Worm (Caenorhabditis elegans) whole organism, mixed stage, embryonic: ENCODE results near the gene C26B2.2.

Experiments used
- M03D4.4 ChIP-seq: sonication (generic microtip); optimal IDR thresholded peaks from 2 replicates; lab custom pipeline; 2017; ENCODE audit warnings: mild to moderate bottlenecking, missing genetic modification characterization, missing compliant biosample characterization
- bed-3 ChIP-seq: fragments of 200-800 bp; sonication (Bioruptor generic); optimal IDR thresholded peaks from 3 replicates; lab custom pipeline; 2018; ENCODE audit warnings: mild to moderate bottlenecking, missing genetic modification characterization, moderate library complexity, missing compliant biosample characterization
- blmp-1 ChIP-seq: fragments of 150-350 bp; optimal IDR thresholded peaks from 2 replicates; lab custom pipeline; 2014; ENCODE audit warnings: missing biosample characterization, missing genetic modification characterization
- ceh-39 ChIP-seq: fragments of 150-350 bp; optimal IDR thresholded peaks from 2 replicates; lab custom pipeline; 2014; ENCODE audit warnings: missing biosample characterization, missing genetic modification characterization
- ceh-43 ChIP-seq: fragments of 200-800 bp; sonication (Bioruptor generic); optimal IDR thresholded peaks from 2 replicates; lab custom pipeline; 2018; ENCODE audit warnings: mild to moderate bottlenecking, missing genetic modification characterization, moderate library complexity, missing compliant biosample characterization
- ceh-83 ChIP-seq: fragments of 200-800 bp; sonication (Bioruptor generic); optimal IDR thresholded peaks from 2 replicates; lab custom pipeline; 2018; ENCODE audit warnings: mild to moderate bottlenecking, missing genetic modification characterization, missing compliant biosample characterization
- ces-1 ChIP-seq: fragments of 150-350 bp; optimal IDR thresholded peaks from 2 replicates; lab custom pipeline; 2014; ENCODE audit warnings: missing biosample characterization, missing genetic modification reagents, missing genetic modification characterization
- cnd-1 ChIP-seq: fragments of 200-800 bp; sonication (Bioruptor generic); optimal IDR thresholded peaks from 2 replicates; lab custom pipeline; 2018; ENCODE audit warnings: mild to moderate bottlenecking, missing genetic modification characterization, missing compliant biosample characterization
- drap-1 ChIP-seq: fragments of 200-800 bp; sonication (Bioruptor generic); optimal IDR thresholded peaks from 3 replicates; lab custom pipeline; 2018; ENCODE audit warnings: mild to moderate bottlenecking, missing genetic modification characterization, missing compliant biosample characterization
- flh-1 ChIP-seq: fragments of 200-800 bp; sonication (Bioruptor generic); optimal IDR thresholded peaks from 2 replicates; lab custom pipeline; 2018; ENCODE audit warnings: mild to moderate bottlenecking, missing genetic modification characterization, moderate library complexity, missing compliant biosample characterization
- ham-2 ChIP-seq: fragments of 200-800 bp; sonication (Bioruptor generic); optimal IDR thresholded peaks from 2 replicates; lab custom pipeline; 2018; ENCODE audit warnings: mild to moderate bottlenecking, missing genetic modification characterization, missing compliant biosample characterization
- hlh-1 ChIP-seq: fragments of 150-350 bp; optimal IDR thresholded peaks from 2 replicates; lab custom pipeline; 2014; ENCODE audit warnings: missing biosample characterization, missing genetic modification reagents, missing genetic modification characterization
- lin-13 ChIP-seq: fragments of 150-350 bp; optimal IDR thresholded peaks from 2 replicates; lab custom pipeline; 2014; ENCODE audit warnings: missing biosample characterization, missing genetic modification characterization
- lin-32 ChIP-seq: fragments of 200-800 bp; sonication (Bioruptor generic); optimal IDR thresholded peaks from 2 replicates; lab custom pipeline; 2018; ENCODE audit warnings: mild to moderate bottlenecking, missing genetic modification characterization, missing compliant biosample characterization
- lsy-2 ChIP-seq: fragments of 150-350 bp; optimal IDR thresholded peaks from 2 replicates; lab custom pipeline; 2014; ENCODE audit warnings: missing biosample characterization, missing genetic modification characterization
- mab-5 ChIP-seq: fragments of 150-350 bp; optimal IDR thresholded peaks from 2 replicates; lab custom pipeline; 2014; ENCODE audit warnings: missing biosample characterization, missing genetic modification characterization
- mep-1 ChIP-seq: fragments of 150-350 bp; optimal IDR thresholded peaks from 2 replicates; lab custom pipeline; 2017; ENCODE audit warnings: missing biosample characterization, missing genetic modification reagents, missing genetic modification characterization, inconsistent platforms
- mls-2 ChIP-seq: sonication (generic microtip); optimal IDR thresholded peaks from 2 replicates; lab custom pipeline; 2016; ENCODE audit warnings: mild to moderate bottlenecking, missing genetic modification characterization, moderate library complexity, missing compliant biosample characterization
- nhr-12 ChIP-seq: fragments of 150-350 bp; optimal IDR thresholded peaks from 2 replicates; lab custom pipeline; 2014; ENCODE audit warnings: missing biosample characterization, missing genetic modification characterization
- nhr-2 ChIP-seq: fragments of 150-350 bp; optimal IDR thresholded peaks from 2 replicates; lab custom pipeline; 2014; ENCODE audit warnings: missing biosample characterization, missing genetic modification characterization
- nhr-237 ChIP-seq: fragments of 150-350 bp; optimal IDR thresholded peaks from 2 replicates; lab custom pipeline; 2014; ENCODE audit warnings: missing biosample characterization, missing genetic modification characterization
- nhr-76 ChIP-seq: sonication (generic microtip); optimal IDR thresholded peaks from 2 replicates; lab custom pipeline; 2017; ENCODE audit warnings: missing biosample characterization, missing genetic modification characterization
- sem-2 ChIP-seq: fragments of 200-800 bp; sonication (Bioruptor generic); optimal IDR thresholded peaks from 2 replicates; lab custom pipeline; 2018; ENCODE audit warnings: mild to moderate bottlenecking, missing genetic modification characterization, missing compliant biosample characterization
- tbx-8 ChIP-seq: fragments of 200-800 bp; sonication (Bioruptor generic); optimal IDR thresholded peaks from 2 replicates; lab custom pipeline; 2018; ENCODE audit warnings: mild to moderate bottlenecking, missing genetic modification characterization, moderate library complexity, missing compliant biosample characterization
- unc-120 ChIP-seq: sonication (generic microtip); optimal IDR thresholded peaks from 2 replicates; lab custom pipeline; 2017; ENCODE audit warnings: missing genetic modification characterization, missing compliant biosample characterization; ENCODE audit not compliant: poor library complexity, severe bottlenecking
- unc-39 ChIP-seq: fragments of 150-350 bp; optimal IDR thresholded peaks from 2 replicates; lab custom pipeline; 2014; ENCODE audit warnings: missing biosample characterization, missing genetic modification characterization
- unc-62 ChIP-seq: fragments of 150-350 bp; optimal IDR thresholded peaks from 2 replicates; lab custom pipeline; 2014; ENCODE audit warnings: missing biosample characterization, missing genetic modification reagents, missing genetic modification characterization
- zip-8 ChIP-seq: fragments of 150-350 bp; optimal IDR thresholded peaks from 2 replicates; lab custom pipeline; 2014; ENCODE audit warnings: missing biosample characterization, missing genetic modification characterization
- ztf-11 ChIP-seq: fragments of 150-350 bp; optimal IDR thresholded peaks from 2 replicates; lab custom pipeline; 2014; ENCODE audit warnings: missing biosample characterization, missing genetic modification characterization

Gene C26B2.2

DNA sequence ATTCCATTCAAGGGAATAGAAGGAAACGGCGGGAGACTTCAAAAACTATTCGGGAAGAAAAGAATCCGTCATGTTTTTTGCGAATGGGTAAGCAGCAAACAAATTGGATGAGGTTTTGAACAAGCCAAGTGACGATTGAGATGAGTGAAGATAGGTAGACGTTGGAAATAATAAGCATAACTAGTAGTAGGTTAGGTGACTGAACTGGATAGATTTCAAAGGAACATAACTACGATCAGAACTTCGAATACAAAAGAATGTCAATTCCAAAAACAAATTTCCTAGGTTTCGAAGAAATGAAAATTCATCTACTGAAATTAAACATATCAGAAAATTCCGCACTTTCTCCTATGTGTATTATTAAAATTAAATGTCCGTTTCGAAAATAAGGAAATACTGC, 14.4 kb downstream of the C26B2.2 start:
- TF ChIP-seq hlh-1 (no peak), nhr-237 (tag; lab: Kevin White, UChicago) (no peak), ces-1 (no peak), unc-62 (GFP tag; lab: Kevin White, UChicago) (no peak)

DNA sequence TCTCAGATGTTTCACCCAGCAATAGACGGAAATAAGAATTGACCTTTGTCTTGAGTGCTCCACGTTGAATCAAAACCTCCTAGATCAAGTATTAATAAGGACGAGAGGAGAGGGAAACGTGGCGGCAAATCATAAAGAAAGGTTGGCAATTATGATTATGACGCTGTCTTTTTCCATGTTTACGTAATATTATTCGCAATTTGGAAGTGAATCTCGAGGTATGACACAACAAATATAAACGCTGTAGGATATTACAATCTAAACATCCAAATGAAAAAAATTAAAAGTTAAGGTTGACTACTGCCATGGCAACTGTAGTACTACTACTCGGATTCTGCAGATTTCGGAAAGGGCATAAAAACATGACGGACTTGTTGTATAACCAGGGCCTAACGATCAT, 15.8 kb downstream of the C26B2.2 start:
- TF ChIP-seq ceh-39, result no peak
- TF ChIP-seq unc-39, result no peak
- TF ChIP-seq ces-1, result no peak
- TF ChIP-seq ham-2 (GFP tag; lab: Kevin White, UChicago), result no peak
- TF ChIP-seq flh-1, result no peak
- TF ChIP-seq nhr-2 (tag; lab: Kevin White, UChicago), result peak; percentile 68
- TF ChIP-seq zip-8 (tag; lab: Kevin White, UChicago), result peak; percentile 51

DNA sequence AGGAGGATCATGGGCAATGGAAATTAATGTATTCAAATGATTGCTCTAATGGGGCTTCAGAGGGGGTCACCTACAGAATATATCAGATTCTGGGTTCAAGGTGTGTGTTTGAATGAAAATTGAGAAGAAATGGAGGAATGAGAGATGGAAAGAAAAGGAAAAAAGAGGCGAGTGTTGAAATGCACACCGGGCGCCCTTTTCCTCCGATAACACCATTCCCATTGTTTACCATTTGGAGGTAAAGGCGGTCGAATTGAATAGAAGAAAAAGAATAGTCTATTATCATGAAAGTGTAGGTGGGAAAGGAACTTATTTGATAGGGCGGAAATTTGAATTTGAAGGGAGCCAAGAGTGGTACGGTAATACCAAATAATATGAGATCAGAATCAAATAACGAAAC, 16.5 kb downstream of the C26B2.2 start:
- TF ChIP-seq ces-1, result no peak
- TF ChIP-seq unc-120, result no peak
- TF ChIP-seq, all 35 proteins: peak for 0

DNA sequence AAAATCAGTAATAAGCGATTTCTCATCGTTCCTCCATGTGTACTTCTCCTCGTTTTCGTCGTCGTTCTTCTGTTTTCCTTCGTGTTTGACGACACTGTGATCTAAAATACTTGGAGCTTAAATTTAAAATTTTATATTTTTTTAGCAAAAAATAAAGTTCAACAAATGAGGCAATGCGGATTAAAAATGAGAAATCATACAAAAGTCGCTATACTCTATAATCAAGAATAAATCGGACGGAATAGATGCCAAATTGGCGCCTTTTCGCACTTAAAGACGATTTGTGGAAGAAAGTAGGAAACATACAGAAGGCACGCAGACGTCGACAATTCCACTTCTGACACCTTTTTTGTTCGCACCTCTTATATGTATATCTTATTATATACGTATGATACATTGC, 17.9 kb downstream of the C26B2.2 start, which contains the start of gene rig-4:
rig-4 (minus strand) TSS at position 101 of the 400 bp plus-strand sequence.
- no peak for TF ChIP-seq nhr-76 (tag; lab: Kevin White, UChicago)

DNA sequence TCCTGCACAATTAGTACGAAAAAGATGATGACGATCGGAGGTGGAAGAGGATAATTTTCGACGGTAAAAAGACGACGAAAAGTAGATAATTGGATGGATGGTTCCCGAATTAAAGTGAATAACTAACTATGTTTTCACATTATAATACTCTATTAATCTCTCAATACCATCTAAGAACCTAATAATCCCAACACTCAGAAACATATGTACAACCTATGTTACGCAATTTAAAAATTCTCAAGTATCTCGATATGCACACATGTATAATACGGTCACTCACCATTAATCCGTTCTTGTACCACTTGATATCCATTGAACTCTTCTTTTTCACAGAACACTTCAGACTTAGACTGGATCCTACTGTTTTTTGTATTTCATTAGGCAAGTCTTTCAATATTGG, 21.2 kb downstream of the C26B2.2 start:
- TF ChIP-seq zip-8 (tag; lab: Kevin White, UChicago), result peak; percentile 38
- no peak for TF ChIP-seq tbx-8
- TF ChIP-seq lsy-2, result no peak
- TF ChIP-seq nhr-2 (tag; lab: Kevin White, UChicago), result peak; percentile 85

DNA sequence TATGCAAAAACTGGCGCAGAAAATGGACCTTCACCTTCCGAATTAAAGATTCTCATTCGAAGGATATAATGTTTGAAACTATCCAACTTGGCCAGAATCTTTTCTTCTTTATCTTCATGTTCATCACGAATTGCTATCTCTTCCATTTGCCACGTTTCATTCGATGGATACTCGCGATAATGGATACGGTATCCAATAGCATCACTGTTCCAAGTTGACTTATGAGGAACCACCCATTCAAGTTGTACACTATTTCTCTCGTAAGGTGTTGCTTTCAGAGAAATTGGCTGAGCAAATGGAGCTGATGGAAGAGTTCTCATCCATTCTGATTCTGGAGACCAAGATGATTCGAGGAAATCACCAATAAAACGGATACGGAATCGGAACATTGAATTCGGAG, 27.2 kb downstream of the C26B2.2 start:
- no peak for TF ChIP-seq unc-120
- TF ChIP-seq ceh-83 (GFP tag; lab: Kevin White, UChicago), result no peak
- TF ChIP-seq unc-39, result no peak
- no peak for TF ChIP-seq ceh-43 (GFP tag; lab: Kevin White, UChicago)

DNA sequence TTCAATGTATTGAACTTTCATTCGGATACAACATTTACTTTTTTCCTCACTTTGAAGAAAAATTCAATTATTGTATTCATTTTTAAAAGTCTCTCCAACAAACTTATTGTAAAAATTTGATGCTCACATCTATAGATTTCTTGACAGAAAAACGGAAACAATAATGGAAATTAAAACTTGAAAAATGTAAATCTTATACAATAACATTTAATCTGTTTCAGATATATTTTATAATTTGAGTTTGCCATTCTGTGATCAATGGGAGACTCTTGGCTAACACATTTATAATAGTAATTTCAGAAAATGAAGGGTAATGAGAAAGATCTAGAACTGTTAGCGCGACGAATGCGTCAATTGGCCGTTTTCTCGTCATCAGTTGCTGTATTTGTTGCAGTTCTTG, 33.5 kb downstream of the C26B2.2 start, which contains the start of gene col-115:
col-115 (plus strand) TSS at position 301 of the 400 bp plus-strand sequence.
- TF ChIP-seq ceh-83 (GFP tag; lab: Kevin White, UChicago) (no peak), lin-13 (tag; lab: Kevin White, UChicago) (no peak), cnd-1 (tag; lab: Kevin White, UChicago) (no peak), nhr-237 (tag; lab: Kevin White, UChicago) (no peak), drap-1 (GFP tag; lab: Kevin White, UChicago) (no peak), blmp-1 (tag; lab: Kevin White, UChicago) (no peak), mep-1 (tag; lab: Kevin White, UChicago) (no peak)

DNA sequence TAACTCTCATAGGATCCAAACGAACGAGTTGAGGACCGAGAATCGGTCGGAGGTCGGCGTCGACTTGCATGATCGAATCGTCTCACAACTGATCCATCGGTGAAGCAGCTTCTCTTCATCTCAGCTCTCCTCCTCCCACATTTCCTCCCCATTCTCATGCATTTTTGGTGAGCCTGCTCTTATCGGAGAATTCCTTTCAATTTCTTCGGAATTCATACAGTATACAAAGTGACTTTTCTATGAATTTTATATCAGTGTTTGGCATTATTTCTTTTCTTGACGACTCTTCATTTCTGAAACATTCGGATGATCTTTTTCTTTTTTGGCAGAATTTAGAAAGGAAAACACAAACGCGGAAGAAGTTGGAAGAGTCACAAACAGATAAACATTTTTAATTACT, 34.8 kb downstream of the C26B2.2 start, which contains the start of gene mec-17:
mec-17 (minus strand) TSS at position 101 of the 400 bp plus-strand sequence.
- TF ChIP-seq bed-3 (GFP tag; lab: Kevin White, UChicago), result no peak
- no peak for TF ChIP-seq lsy-2
- no peak for TF ChIP-seq nhr-12 (tag; lab: Kevin White, UChicago)
- no peak for TF ChIP-seq unc-62 (GFP tag; lab: Kevin White, UChicago)
- TF ChIP-seq nhr-76 (tag; lab: Kevin White, UChicago), result no peak
- no peak for TF ChIP-seq lin-13 (tag; lab: Kevin White, UChicago)
- no peak for TF ChIP-seq ztf-11 (tag; lab: Kevin White, UChicago)
- no peak for TF ChIP-seq mls-2 (tag; lab: Kevin White, UChicago)
- TF ChIP-seq ceh-43 (GFP tag; lab: Kevin White, UChicago), result no peak
- TF ChIP-seq sem-2 (GFP tag; lab: Kevin White, UChicago), result no peak
- no peak for TF ChIP-seq M03D4.4 (tag; lab: Kevin White, UChicago)
- no peak for TF ChIP-seq lin-32 (GFP tag; lab: Kevin White, UChicago)
- TF ChIP-seq mab-5 (tag; lab: Kevin White, UChicago), result no peak
- TF ChIP-seq nhr-2 (tag; lab: Kevin White, UChicago), result no peak
- TF ChIP-seq, all 35 proteins: peak for 0
